Fruit fly (Drosophila melanogaster): ENCODE data around the gene CG4069.

The CG4069 gene

DNA sequence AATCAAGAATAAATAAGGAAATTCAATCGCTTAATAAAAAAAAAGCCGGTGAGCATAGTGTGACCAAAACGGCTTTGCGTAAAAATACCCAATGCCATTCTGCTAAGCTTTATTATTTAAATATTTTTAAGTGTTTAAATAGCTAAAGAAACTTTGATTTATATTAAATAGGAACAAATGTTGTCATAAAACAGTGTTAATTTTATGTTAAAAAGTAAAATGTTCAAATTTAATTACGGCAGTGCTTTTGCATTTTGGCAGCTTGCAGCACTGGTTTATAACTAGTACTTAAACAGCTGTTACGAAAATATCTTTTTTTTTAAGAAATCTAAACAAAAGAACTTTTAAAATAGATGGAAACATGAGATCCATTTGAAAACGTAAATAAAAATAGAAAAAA, 35.9 kb downstream of the CG4069 start, which contains the start of the genes CG10638 and CG10681:
TSS of gene CG10638 (minus strand) at position 63 of the 400 bp plus-strand sequence.
TSS of gene CG10681 (plus strand) at position 265 of the 400 bp plus-strand sequence.
- peak; percentile 80 for TF ChIP-seq CG17801 (GFP tag; optimal IDR thresholded peaks at IDR 0.05; ENCODE audit: partially characterized antibody)

dm6 chr3L:12496428-12497344, 40.4 kb downstream of the CG4069 start, which contains the start of gene CG10657:
Gene CG10657, minus strand, starts transcription at chr3L:12497216.
- no peak for TF ChIP-seq CG17801 (GFP tag; optimal IDR thresholded peaks at IDR 0.05; ENCODE audit: partially characterized antibody)

DNA sequence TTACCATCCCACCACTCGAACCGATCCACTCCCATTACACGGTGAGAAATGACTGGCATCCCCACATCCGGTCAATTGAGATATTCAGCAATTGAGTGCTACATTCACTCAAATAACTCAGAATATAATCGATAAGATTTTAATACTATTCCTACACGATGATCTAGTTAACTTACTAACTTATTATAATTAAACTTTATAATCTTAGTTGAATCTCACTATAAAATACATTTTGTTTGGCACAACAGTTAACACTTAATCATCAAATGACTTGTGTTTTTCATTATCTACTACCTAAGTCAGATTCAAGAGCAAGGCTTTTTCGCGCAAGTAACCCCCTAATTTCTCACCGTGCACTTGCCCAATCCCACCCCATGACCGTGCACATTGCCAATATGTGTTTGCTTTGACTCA, 41.8 kb downstream of the CG4069 start:
- no peak for TF ChIP-seq CG17801 (GFP tag; optimal IDR thresholded peaks at IDR 0.05; ENCODE audit: partially characterized antibody)

dm6 chr3L:12494273-12494672, 42.8 kb downstream of the CG4069 start:
- no peak for TF ChIP-seq CG17801 (GFP tag; optimal IDR thresholded peaks at IDR 0.05; ENCODE audit: partially characterized antibody)

dm6 chr3L:12490418-12491035, 46.6 kb downstream of the CG4069 start, which contains the start of gene CG10660:
Gene CG10660, minus strand, starts transcription at chr3L:12490676.
- peak; percentile 86 for TF ChIP-seq CG17801 (GFP tag; optimal IDR thresholded peaks at IDR 0.05; ENCODE audit: partially characterized antibody)

- no peak for TF ChIP-seq CG17801 (GFP tag; optimal IDR thresholded peaks at IDR 0.05; ENCODE audit: partially characterized antibody)
Measured at dm6 chr3L:12489952-12490351, 47.2 kb downstream of the CG4069 start.

dm6 chr3L:12486175-12486574, 50.9 kb downstream of the CG4069 start:
- TF ChIP-seq CG17801 (GFP tag; optimal IDR thresholded peaks at IDR 0.05; ENCODE audit: partially characterized antibody), result no peak

All from ovary, adult (tissue).